Fruit fly (Drosophila melanogaster) whole organism: ENCODE results near the gene Lcp65Aa.
"Not testable (repeated sequence)": the region's sequence is repeated elsewhere in the genome, so short reads cannot be mapped to it uniquely, and the experiment has no call there.

Source experiments
- CG8478 ChIP-seq: fragments of >200 bp; optimal IDR thresholded peaks from 2 replicates; lab custom pipeline; 2018; ENCODE audit warnings: inconsistent platforms
- Dll ChIP-seq: fragments of >200 bp; optimal IDR thresholded peaks from 2 replicates; lab custom pipeline; 2017
- EcR ChIP-seq, 2 experiments: fragments of >200 bp; optimal IDR thresholded peaks; 2 replicates each; lab custom pipeline; 2017; ENCODE audit warnings: missing biosample characterization in 2 of 2, missing genetic modification characterization in 2 of 2, missing genetic modification reagents in 2 of 2
- pan ChIP-seq: fragments of >200 bp; optimal IDR thresholded peaks from 2 replicates; lab custom pipeline; 2017
- psq ChIP-seq: fragments of >200 bp; optimal IDR thresholded peaks from 2 replicates; lab custom pipeline; 2017
- usp ChIP-seq: fragments of >200 bp; optimal IDR thresholded peaks from 2 replicates; lab custom pipeline; 2017; ENCODE audit warnings: missing biosample characterization, missing genetic modification characterization, mixed read lengths

Lcp65Aa gene

dm6 chr3L:6150757-6151354, at the start of gene Lcp65Aa, which contains the start of gene Cpr65Ax2:
TSS of gene Lcp65Aa (plus strand) at chr3L:6151304.
TSS of gene Cpr65Ax2 (minus strand) at chr3L:6150857.
- not testable (repeated sequence) for TF ChIP-seq psq; EcR (GFP tag; optimal IDR thresholded peaks at IDR 0.05; lab: Kevin White, UChicago); usp (GFP tag; lab: Kevin White, UChicago)

DNA sequence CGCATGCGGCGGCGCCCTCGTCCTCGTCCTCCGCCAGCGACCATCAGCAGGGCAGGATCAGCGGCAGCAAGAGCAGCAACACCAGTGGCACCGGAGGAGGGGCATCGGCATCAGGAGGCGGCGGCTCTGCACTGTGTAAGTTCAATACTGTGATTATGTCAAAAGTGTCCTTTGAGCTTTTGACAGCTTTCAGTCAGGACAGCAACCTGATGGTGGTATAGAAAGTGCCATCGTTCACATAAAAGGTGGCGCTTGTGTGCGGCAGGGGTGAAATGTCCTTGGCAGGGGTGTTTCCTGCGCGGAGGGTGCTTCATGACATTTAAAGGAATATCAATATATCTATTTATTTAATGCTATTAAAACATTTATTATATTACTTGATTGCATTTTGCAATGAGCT, 47.4 kb upstream of the Lcp65Aa start:
- TF ChIP-seq usp (GFP tag; lab: Kevin White, UChicago): no peak
- TF ChIP-seq CG8478 (lab: Kevin White, UChicago): no peak
- TF ChIP-seq pan (lab: Kevin White, UChicago): no peak
- TF ChIP-seq EcR (GFP tag; optimal IDR thresholded peaks at IDR 0.05; lab: Kevin White, UChicago): no peak
- no peak for TF ChIP-seq psq
- TF ChIP-seq Dll (lab: Kevin White, UChicago): no peak

DNA sequence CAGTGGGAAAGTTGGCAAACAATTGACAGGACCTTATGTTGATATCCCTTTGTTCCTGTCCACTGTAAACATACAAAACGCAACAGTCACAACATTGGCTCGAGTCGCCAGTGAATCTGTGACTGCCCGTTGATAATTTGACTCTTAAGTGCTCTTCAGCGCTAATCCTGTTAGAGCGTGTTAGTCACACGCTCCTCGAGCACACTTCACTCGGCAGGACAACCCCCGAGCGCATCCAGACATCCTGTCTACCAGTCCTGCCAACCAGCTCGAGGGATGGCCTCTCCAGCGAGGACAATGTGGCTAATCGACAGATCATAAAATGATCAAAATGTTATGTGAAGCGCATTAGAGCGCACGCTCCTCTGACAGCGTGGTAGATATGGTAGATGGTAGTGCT, 46.6 kb upstream of the Lcp65Aa start:
- TF ChIP-seq usp (GFP tag; lab: Kevin White, UChicago): no peak
- TF ChIP-seq CG8478 (lab: Kevin White, UChicago): no peak
- no peak for TF ChIP-seq EcR (GFP tag; optimal IDR thresholded peaks at IDR 0.05; lab: Kevin White, UChicago)
- TF ChIP-seq Dll (lab: Kevin White, UChicago): no peak
- TF ChIP-seq psq: no peak
- no peak for TF ChIP-seq pan (lab: Kevin White, UChicago)

dm6 chr3L:6105435-6105834, 45.7 kb upstream of the Lcp65Aa start:
- TF ChIP-seq psq (no peak), CG8478 (lab: Kevin White, UChicago) (no peak), EcR (GFP tag; optimal IDR thresholded peaks at IDR 0.05; lab: Kevin White, UChicago) (no peak), usp (GFP tag; lab: Kevin White, UChicago) (no peak), pan (lab: Kevin White, UChicago) (no peak), Dll (lab: Kevin White, UChicago) (no peak)

- TF ChIP-seq pan (lab: Kevin White, UChicago): no peak
- TF ChIP-seq CG8478 (lab: Kevin White, UChicago): no peak
- no peak for TF ChIP-seq psq
- TF ChIP-seq Dll (lab: Kevin White, UChicago): no peak
- no peak for TF ChIP-seq EcR (GFP tag; optimal IDR thresholded peaks at IDR 0.05; lab: Kevin White, UChicago)
- no peak for TF ChIP-seq usp (GFP tag; lab: Kevin White, UChicago)
Observed at dm6 chr3L:6106717-6107116, 44.4 kb upstream of the Lcp65Aa start.

dm6 chr3L:6108264-6109060, 42.6 kb upstream of the Lcp65Aa start:
- TF ChIP-seq pan (lab: Kevin White, UChicago) (no peak), usp (GFP tag; lab: Kevin White, UChicago) (no peak), psq (no peak), CG8478 (lab: Kevin White, UChicago) (no peak), EcR (GFP tag; optimal IDR thresholded peaks at IDR 0.05; lab: Kevin White, UChicago) (no peak), Dll (lab: Kevin White, UChicago) (no peak)

DNA sequence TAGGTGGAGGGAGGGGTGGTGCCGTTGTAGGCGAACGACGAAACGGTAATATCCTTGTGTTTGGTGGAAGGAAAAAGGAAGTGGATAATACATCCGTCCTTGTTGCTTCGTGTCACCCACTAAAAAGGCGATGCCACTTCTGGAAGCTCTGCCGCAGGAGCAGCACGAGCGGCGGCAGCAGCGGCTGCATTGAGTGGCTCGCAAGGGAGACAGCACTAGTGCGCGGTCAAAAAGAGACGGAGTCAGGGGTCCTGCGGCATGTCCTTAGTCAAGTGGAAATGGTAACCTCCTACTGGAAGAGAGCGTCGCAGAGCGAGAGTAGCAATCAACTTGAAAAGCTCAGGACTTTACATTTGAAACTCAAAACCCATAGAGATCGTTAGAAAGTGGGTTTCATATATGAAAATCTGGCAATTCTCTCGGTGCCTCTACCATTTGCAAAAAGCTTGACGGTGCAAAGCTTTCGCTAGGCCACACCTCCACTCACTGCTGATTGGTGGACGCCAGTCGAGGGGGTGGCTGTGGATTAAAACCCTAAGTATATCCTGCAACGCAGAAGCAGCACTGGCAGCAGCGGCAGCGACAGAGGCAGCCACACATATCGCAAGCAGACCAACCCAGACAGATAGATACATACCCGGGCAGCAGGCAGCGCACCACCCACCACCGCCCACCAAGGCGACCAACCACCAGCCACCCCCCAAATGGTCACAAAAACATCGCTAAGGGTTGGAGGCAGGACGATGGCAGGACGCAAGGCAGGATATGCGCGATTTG, 40.2 kb upstream of the Lcp65Aa start:
- no peak for TF ChIP-seq CG8478 (lab: Kevin White, UChicago)
- TF ChIP-seq EcR (GFP tag; optimal IDR thresholded peaks at IDR 0.05; lab: Kevin White, UChicago): no peak
- no peak for TF ChIP-seq pan (lab: Kevin White, UChicago)
- no peak for TF ChIP-seq Dll (lab: Kevin White, UChicago)
- TF ChIP-seq usp (GFP tag; lab: Kevin White, UChicago): no peak
- TF ChIP-seq psq: no peak

dm6 chr3L:6111458-6111857, 39.6 kb upstream of the Lcp65Aa start:
- TF ChIP-seq psq (no peak), usp (GFP tag; lab: Kevin White, UChicago) (no peak), Dll (lab: Kevin White, UChicago) (no peak), pan (lab: Kevin White, UChicago) (no peak), CG8478 (lab: Kevin White, UChicago) (no peak), EcR (GFP tag; optimal IDR thresholded peaks at IDR 0.05; lab: Kevin White, UChicago) (no peak)

DNA sequence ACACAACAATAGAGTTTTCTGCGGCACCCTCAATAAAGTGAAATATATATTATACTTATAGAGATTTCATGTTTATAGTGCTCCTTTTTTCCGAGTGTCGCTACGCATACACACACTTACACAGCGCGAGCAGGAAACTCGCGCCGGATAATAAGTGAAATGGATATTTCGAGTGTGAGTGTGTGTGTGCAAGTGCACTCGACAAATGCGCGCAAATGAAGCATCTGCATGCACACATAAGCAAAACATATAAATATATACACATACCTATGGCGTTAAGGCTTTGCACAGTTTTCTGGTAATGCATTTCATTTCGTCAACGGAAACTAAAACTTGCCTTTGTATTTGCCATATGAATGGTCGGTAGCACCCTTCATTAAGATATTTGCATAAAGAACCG, 35.6 kb upstream of the Lcp65Aa start:
- TF ChIP-seq Dll (lab: Kevin White, UChicago): no peak
- no peak for TF ChIP-seq EcR (GFP tag; optimal IDR thresholded peaks at IDR 0.05; lab: Kevin White, UChicago)
- TF ChIP-seq psq: no peak
- TF ChIP-seq usp (GFP tag; lab: Kevin White, UChicago): no peak

DNA sequence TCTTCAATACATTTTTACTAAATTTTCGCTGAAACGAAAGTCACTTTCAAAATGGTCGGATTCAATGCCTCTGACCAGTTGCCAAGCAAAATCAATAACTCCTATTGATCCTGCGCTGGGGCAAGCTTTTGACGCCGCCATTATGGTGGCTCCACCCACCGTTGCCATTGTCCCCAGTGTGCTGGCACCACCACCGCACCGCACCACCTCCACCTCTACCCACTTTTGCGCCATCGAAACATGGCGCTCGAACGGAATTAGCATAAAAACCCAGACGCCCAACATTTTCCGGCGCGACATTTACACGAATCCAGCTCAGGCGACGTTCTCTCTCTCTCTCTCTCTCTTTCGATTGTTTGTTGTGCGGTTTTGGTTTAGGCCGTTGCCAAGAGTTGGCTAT, 34.2 kb upstream of the Lcp65Aa start:
- TF ChIP-seq Dll (lab: Kevin White, UChicago) (no peak), EcR (GFP tag; optimal IDR thresholded peaks at IDR 0.05; lab: Kevin White, UChicago) (no peak), usp (GFP tag; lab: Kevin White, UChicago) (no peak), psq (no peak), pan (lab: Kevin White, UChicago) (no peak)
